Fruit fly (Drosophila melanogaster) whole organism, embryonic: ENCODE data around the gene CG13609.

Source experiments
- Atf3 ChIP-seq: fragments of 200-800 bp; sonication (Bioruptor generic); optimal IDR thresholded peaks from 3 replicates; lab custom pipeline; 2016; ENCODE audit warnings: missing biosample characterization, missing genetic modification characterization
- CG11085 ChIP-seq: fragments of 200-800 bp; sonication (Bioruptor generic); IDR thresholded peaks from 2 replicates; pipeline ENCODE4 v1.3.6; 2022; ENCODE audit warnings: missing biosample characterization, missing genetic modification characterization
- CG11398 ChIP-seq: fragments of 200-800 bp; sonication (Bioruptor generic); optimal IDR thresholded peaks from 2 replicates; lab custom pipeline; 2016; ENCODE audit warnings: missing biosample characterization, missing genetic modification characterization
- CG11696 ChIP-seq: fragments of 200-800 bp; sonication (Bioruptor generic); IDR thresholded peaks from 2 replicates; pipeline ENCODE4 v1.3.6; 2022; ENCODE audit warnings: missing biosample characterization, missing genetic modification characterization
- CG13894 ChIP-seq: fragments of 200-800 bp; sonication (Bioruptor generic); optimal IDR thresholded peaks from 3 replicates; lab custom pipeline; 2018; ENCODE audit warnings: missing biosample characterization, mild to moderate bottlenecking, missing genetic modification characterization, moderate library complexity
- CG15479 ChIP-seq: fragments of 200-800 bp; sonication (Bioruptor generic); optimal IDR thresholded peaks from 3 replicates; lab custom pipeline; 2019; ENCODE audit warnings: missing biosample characterization, mild to moderate bottlenecking, missing genetic modification characterization, moderate library complexity
- CG15514 ChIP-seq: fragments of 200-800 bp; sonication (Bioruptor generic); optimal IDR thresholded peaks from 3 replicates; lab custom pipeline; 2017; ENCODE audit warnings: missing biosample characterization, missing genetic modification characterization, mild to moderate bottlenecking, moderate library complexity, missing genetic modification reagents
- CG15696 ChIP-seq: fragments of 200-800 bp; sonication (Bioruptor generic); optimal IDR thresholded peaks from 2 replicates; lab custom pipeline; 2019; ENCODE audit warnings: missing biosample characterization, mild to moderate bottlenecking, missing genetic modification characterization, moderate library complexity
- CG2120 ChIP-seq: fragments of 200-800 bp; sonication (Bioruptor generic); optimal IDR thresholded peaks from 3 replicates; lab custom pipeline; 2016; ENCODE audit warnings: missing biosample characterization, missing genetic modification characterization
- CG33213 ChIP-seq: fragments of 200-800 bp; sonication (Bioruptor generic); optimal IDR thresholded peaks from 3 replicates; lab custom pipeline; 2016; ENCODE audit warnings: missing biosample characterization, missing genetic modification characterization
- CG34422 ChIP-seq: fragments of 200-800 bp; sonication (Bioruptor generic); IDR thresholded peaks from 3 replicates; pipeline ENCODE4 v1.3.6; 2022; ENCODE audit warnings: missing biosample characterization, missing genetic modification characterization
- CG7357 ChIP-seq: fragments of 200-800 bp; sonication (Bioruptor generic); IDR thresholded peaks from 3 replicates; pipeline ENCODE4 v1.3.6; 2022; ENCODE audit warnings: missing biosample characterization, missing genetic modification characterization
- CG8281 ChIP-seq: fragments of 200-800 bp; sonication (Bioruptor generic); optimal IDR thresholded peaks from 2 replicates; lab custom pipeline; 2018; ENCODE audit warnings: missing biosample characterization, mild to moderate bottlenecking, missing genetic modification characterization, moderate library complexity
- CG9215 ChIP-seq: fragments of 200-800 bp; sonication (Bioruptor generic); IDR thresholded peaks from 2 replicates; pipeline ENCODE4 v1.3.6; 2022; ENCODE audit warnings: missing biosample characterization, missing genetic modification characterization
- CHES-1-like ChIP-seq: fragments of 200-800 bp; sonication (Bioruptor generic); optimal IDR thresholded peaks from 2 replicates; lab custom pipeline; 2016; ENCODE audit warnings: missing biosample characterization, missing genetic modification characterization
- Chrac-16 ChIP-seq: fragments of 200-800 bp; sonication (Bioruptor generic); optimal IDR thresholded peaks from 3 replicates; lab custom pipeline; 2016; ENCODE audit warnings: missing biosample characterization, missing genetic modification characterization
- D19B ChIP-seq: fragments of 200-800 bp; sonication (Bioruptor generic); optimal IDR thresholded peaks from 2 replicates; lab custom pipeline; 2017; ENCODE audit warnings: missing biosample characterization, mild to moderate bottlenecking, missing genetic modification characterization
- Gug ChIP-seq: fragments of 200-800 bp; sonication (Bioruptor generic); IDR thresholded peaks from 4 replicates; pipeline ENCODE4 v1.3.6; 2022; ENCODE audit warnings: missing biosample characterization, missing genetic modification characterization
- Meics ChIP-seq: fragments of 200-800 bp; sonication (Bioruptor generic); optimal IDR thresholded peaks from 2 replicates; lab custom pipeline; 2017; ENCODE audit warnings: missing biosample characterization, mild to moderate bottlenecking, missing genetic modification characterization
- NC2α ChIP-seq: fragments of 200-800 bp; sonication (Bioruptor generic); optimal IDR thresholded peaks from 2 replicates; lab custom pipeline; 2016; ENCODE audit warnings: missing biosample characterization, missing genetic modification characterization
- NK7.1 ChIP-seq: fragments of 200-800 bp; sonication (Bioruptor generic); optimal IDR thresholded peaks from 3 replicates; lab custom pipeline; 2016; ENCODE audit warnings: missing biosample characterization, missing genetic modification characterization
- PHDP ChIP-seq: fragments of 200-800 bp; sonication (Bioruptor generic); optimal IDR thresholded peaks from 3 replicates; lab custom pipeline; 2018; ENCODE audit warnings: missing biosample characterization, mild to moderate bottlenecking, missing genetic modification characterization, moderate library complexity
- Rfx ChIP-seq: fragments of 200-800 bp; sonication (Bioruptor generic); IDR thresholded peaks from 2 replicates; pipeline ENCODE4 v1.3.6; 2022; ENCODE audit warnings: missing biosample characterization, missing genetic modification characterization
- Spps ChIP-seq: fragments of 200-800 bp; sonication (Bioruptor generic); optimal IDR thresholded peaks from 2 replicates; lab custom pipeline; 2018; ENCODE audit warnings: missing biosample characterization, mild to moderate bottlenecking, missing genetic modification characterization
- Stat92E ChIP-seq, 3 experiments: fragments of >200 bp in 2 of 3; fragments of 200-800 bp in 1 of 3; sonication (Bioruptor generic) in 1 of 3; optimal IDR thresholded peaks; 2 replicates each; lab custom pipeline; 2017 to 2019; ENCODE audit warnings: missing biosample characterization in 3 of 3, missing genetic modification characterization in 3 of 3, mild to moderate bottlenecking in 1 of 3, moderate library complexity in 1 of 3
- ab ChIP-seq: fragments of 200-800 bp; sonication (Bioruptor generic); optimal IDR thresholded peaks from 2 replicates; lab custom pipeline; 2016; ENCODE audit warnings: missing biosample characterization, missing genetic modification characterization
- ara ChIP-seq: fragments of 200-800 bp; sonication (Bioruptor generic); IDR thresholded peaks from 2 replicates; pipeline ENCODE4 v1.3.6; 2022; ENCODE audit warnings: missing biosample characterization, missing genetic modification characterization
- corto ChIP-seq: fragments of 200-800 bp; sonication (Bioruptor generic); optimal IDR thresholded peaks from 2 replicates; lab custom pipeline; 2016; ENCODE audit warnings: missing biosample characterization, mild to moderate bottlenecking, missing genetic modification characterization, moderate library complexity
- da ChIP-seq: fragments of 200-800 bp; sonication (Bioruptor generic); optimal IDR thresholded peaks from 2 replicates; lab custom pipeline; 2016; ENCODE audit warnings: missing biosample characterization, missing genetic modification characterization
- dmrt11E ChIP-seq: fragments of 200-800 bp; sonication (Bioruptor generic); optimal IDR thresholded peaks from 3 replicates; lab custom pipeline; 2018; ENCODE audit warnings: missing biosample characterization, mild to moderate bottlenecking, missing genetic modification characterization, moderate library complexity
- en ChIP-seq: fragments of 200-800 bp; sonication (Bioruptor generic); optimal IDR thresholded peaks from 2 replicates; lab custom pipeline; 2016; ENCODE audit warnings: missing biosample characterization, missing genetic modification characterization
- esg ChIP-seq: fragments of 200-800 bp; sonication (Bioruptor generic); conservative IDR thresholded peaks from 2 replicates; pipeline ENCODE4 v1.3.6; 2022; ENCODE audit warnings: missing biosample characterization, missing genetic modification characterization
- gfzf ChIP-seq: fragments of 200-800 bp; sonication (Bioruptor generic); optimal IDR thresholded peaks from 2 replicates; lab custom pipeline; 2016; ENCODE audit warnings: missing biosample characterization, mild to moderate bottlenecking, missing genetic modification characterization, moderate library complexity
- grn ChIP-seq: fragments of 200-800 bp; sonication (Bioruptor generic); optimal IDR thresholded peaks from 3 replicates; lab custom pipeline; 2017; ENCODE audit warnings: missing biosample characterization, missing genetic modification characterization
- h ChIP-seq: fragments of >200 bp; optimal IDR thresholded peaks from 2 replicates; lab custom pipeline; 2017
- inv ChIP-seq: fragments of 200-800 bp; sonication (Bioruptor generic); IDR thresholded peaks from 2 replicates; pipeline ENCODE4 v1.3.6; 2022; ENCODE audit warnings: missing biosample characterization, missing genetic modification characterization; ENCODE audit not compliant: partially characterized antibody
- jing ChIP-seq: fragments of 200-800 bp; sonication (Bioruptor generic); optimal IDR thresholded peaks from 2 replicates; lab custom pipeline; 2018; ENCODE audit warnings: missing biosample characterization, mild to moderate bottlenecking, missing genetic modification characterization
- lola ChIP-seq, 3 experiments: fragments of >200 bp in 2 of 3; fragments of 200-800 bp in 1 of 3; sonication (Bioruptor generic) in 1 of 3; optimal IDR thresholded peaks; 2 replicates each; lab custom pipeline; 2017 to 2019; ENCODE audit warnings: missing biosample characterization in 3 of 3, missing genetic modification characterization in 3 of 3, mild to moderate bottlenecking in 1 of 3, moderate library complexity in 1 of 3
- nerfin-2 ChIP-seq: fragments of 200-800 bp; sonication (Bioruptor generic); IDR thresholded peaks from 2 replicates; pipeline ENCODE4 v1.3.6; 2022; ENCODE audit warnings: missing biosample characterization, missing genetic modification characterization; ENCODE audit not compliant: partially characterized antibody
- oc ChIP-seq: fragments of 200-800 bp; sonication (Bioruptor generic); optimal IDR thresholded peaks from 2 replicates; lab custom pipeline; 2018; ENCODE audit warnings: missing biosample characterization, mild to moderate bottlenecking, missing genetic modification characterization, moderate library complexity
- rib ChIP-seq: fragments of 200-800 bp; sonication (Bioruptor generic); IDR thresholded peaks from 2 replicates; pipeline ENCODE4 v1.3.6; 2022; ENCODE audit warnings: missing biosample characterization, missing genetic modification characterization
- salm ChIP-seq: fragments of 200-800 bp; sonication (Bioruptor generic); optimal IDR thresholded peaks from 2 replicates; lab custom pipeline; 2018; ENCODE audit warnings: missing biosample characterization, mild to moderate bottlenecking, missing genetic modification characterization
- schlank ChIP-seq: fragments of 200-800 bp; sonication (Bioruptor generic); optimal IDR thresholded peaks from 2 replicates; lab custom pipeline; 2018; ENCODE audit warnings: missing biosample characterization, mild to moderate bottlenecking, missing genetic modification characterization
- slou ChIP-seq: fragments of 200-800 bp; sonication (Bioruptor generic); optimal IDR thresholded peaks from 3 replicates; lab custom pipeline; 2016; ENCODE audit warnings: missing biosample characterization, missing genetic modification characterization
- sob ChIP-seq: fragments of 200-800 bp; sonication (Bioruptor generic); IDR thresholded peaks from 2 replicates; pipeline ENCODE4 v1.3.6; 2022; ENCODE audit warnings: missing biosample characterization, missing genetic modification characterization
- tin ChIP-seq: fragments of 200-800 bp; sonication (Bioruptor generic); optimal IDR thresholded peaks from 3 replicates; lab custom pipeline; 2016; ENCODE audit warnings: missing biosample characterization, missing genetic modification characterization
- tll ChIP-seq, 2 experiments: fragments of 200-800 bp in 1 of 2; fragments of >200 bp in 1 of 2; sonication (Bioruptor generic) in 1 of 2; optimal IDR thresholded peaks; 2 replicates each; lab custom pipeline; 2017 to 2019; ENCODE audit warnings: missing biosample characterization in 2 of 2, missing genetic modification characterization in 2 of 2, mild to moderate bottlenecking in 1 of 2, moderate library complexity in 1 of 2
- ttk ChIP-seq: fragments of 200-800 bp; sonication (Bioruptor generic); IDR thresholded peaks from 2 replicates; pipeline ENCODE4 v2.1.2; 2022; ENCODE audit warnings: missing biosample characterization, missing genetic modification characterization

CG13609 gene

dm6 chr3R:24276104-24277008 is 49.5 kb downstream of the CG13609 start, which contains the start of gene Orct (continued):
- peak; percentile 52 for TF ChIP-seq tin (GFP tag; lab: Kevin White, UChicago)
- peak; percentile 35 for TF ChIP-seq salm
- peak; percentile 76 for TF ChIP-seq CG9215 (GFP tag; lab: Robert Waterston, UW)
- 0 out of 2 replicates have a peak, but pooled peaks have one; percentile 30 for TF ChIP-seq ara (GFP tag; lab: Robert Waterston, UW)
- no peak for TF ChIP-seq slou
- no peak; the same call in 1 of the 2 replicates for TF ChIP-seq ttk (GFP tag; lab: Robert Waterston, UW)
- peak; percentile 29 for TF ChIP-seq NK7.1 (GFP tag; lab: Kevin White, UChicago)
- TF ChIP-seq ab: peak; percentile 15
- no peak for TF ChIP-seq nerfin-2
- no peak for TF ChIP-seq tll (GFP tag; optimal IDR thresholded peaks at IDR 0.05; lab: Kevin White, UChicago)
- peak; percentile 52 for TF ChIP-seq schlank (tag; lab: Kevin White, UChicago)
- peak; percentile 34; the same call in 1 of the 2 replicates for TF ChIP-seq CG11696 (GFP tag; lab: Robert Waterston, UW)
- peak; percentile 60 for TF ChIP-seq oc (tag; lab: Kevin White, UChicago)
- TF ChIP-seq Atf3 (GFP tag; lab: Kevin White, UChicago): peak; percentile 43
- peak; percentile 33 for TF ChIP-seq CG11398
- TF ChIP-seq en (GFP tag; lab: Kevin White, UChicago): no peak
- peak; percentile 42 for TF ChIP-seq CG15696 (tag; lab: Kevin White, UChicago)
- peak; percentile 75 for TF ChIP-seq Rfx
- TF ChIP-seq lola (GFP tag; optimal IDR thresholded peaks at IDR 0.05; lab: Kevin White, UChicago): peak in 1 of 3 experiments; percentile 62
- no peak for TF ChIP-seq Spps (tag; lab: Kevin White, UChicago)
- peak; percentile 91 for TF ChIP-seq Meics (GFP tag; lab: Kevin White, UChicago)
- TF ChIP-seq CG34422 (GFP tag; lab: Robert Waterston, UW): no peak
- TF ChIP-seq Gug (GFP tag; lab: Robert Waterston, UW): peak; percentile 54; the same call in 1 of the 4 replicates
- no peak for TF ChIP-seq inv
- peak; percentile 44 for TF ChIP-seq Chrac-16
- peak; percentile 38 for TF ChIP-seq da (GFP tag; lab: Kevin White, UChicago)
- no peak for TF ChIP-seq jing (GFP tag; lab: Kevin White, UChicago)
- TF ChIP-seq CG2120: peak; percentile 92
- TF ChIP-seq CG15479 (GFP tag; lab: Kevin White, UChicago): no peak
- TF ChIP-seq CG11085: no peak
- TF ChIP-seq Stat92E (GFP tag; optimal IDR thresholded peaks at IDR 0.05; lab: Kevin White, UChicago): no peak
- TF ChIP-seq D19B (GFP tag; lab: Kevin White, UChicago): peak; percentile 71
- TF ChIP-seq corto: no peak
- TF ChIP-seq sob: peak; percentile 66; the same call in 1 of the 2 replicates
- TF ChIP-seq rib: no peak
- peak; percentile 64 for TF ChIP-seq CG13894
- TF ChIP-seq CG7357: 0 out of 3 replicates have a peak, but pooled peaks have one; percentile 42
- no peak for TF ChIP-seq gfzf
- TF ChIP-seq PHDP: peak; percentile 80
- TF ChIP-seq CG8281 (tag; lab: Kevin White, UChicago): peak; percentile 57
- TF ChIP-seq CG15514 (GFP tag; lab: Kevin White, UChicago): peak; percentile 60
- peak; percentile 62 for TF ChIP-seq CHES-1-like (GFP tag; lab: Kevin White, UChicago)
- TF ChIP-seq CG33213: no peak
- no peak for TF ChIP-seq h
- TF ChIP-seq NC2α (GFP tag; lab: Kevin White, UChicago): no peak
- TF ChIP-seq grn (GFP tag; lab: Kevin White, UChicago): peak; percentile 59
- TF ChIP-seq esg (GFP tag; lab: Robert Waterston, UW): peak; percentile 48
- TF ChIP-seq dmrt11E (tag; lab: Kevin White, UChicago): peak; percentile 42
